Fruit fly (Drosophila melanogaster): ENCODE results near the gene CG17260.

CG17260 gene

dm6 chr2L:3003399-3003798 lies 33.6 kb upstream of the CG17260 start (continued):
- TF ChIP-seq usp (GFP tag; optimal IDR thresholded peaks at IDR 0.05) (no peak), Atf6 (GFP tag; IDR thresholded peaks at IDR 0.05) (no peak), CG11696 (GFP tag; IDR thresholded peaks at IDR 0.05) (no peak), CG12104 (GFP tag; optimal IDR thresholded peaks at IDR 0.05) (no peak), CG2129 (GFP tag; IDR thresholded peaks at IDR 0.05; ENCODE audit: partially characterized antibody) (no peak), CG14710 (tag; optimal IDR thresholded peaks at IDR 0.05) (peak; percentile 15), CG14860 (GFP tag; IDR thresholded peaks at IDR 0.05; ENCODE audit: partially characterized antibody) (no peak), CG1832 (GFP tag; optimal IDR thresholded peaks at IDR 0.05) (no peak), CG13775 (GFP tag; optimal IDR thresholded peaks at IDR 0.05) (no peak), CG34224 (GFP tag; IDR thresholded peaks at IDR 0.05; ENCODE audit: partially characterized antibody) (no peak), CG9437 (GFP tag; optimal IDR thresholded peaks at IDR 0.05) (peak; percentile 40), CG17328 (GFP tag; IDR thresholded peaks at IDR 0.05) (peak; percentile 38; the same call in 1 of the 2 replicates), HmgZ (tag; optimal IDR thresholded peaks at IDR 0.05) (no peak), CG42726 (GFP tag; IDR thresholded peaks at IDR 0.05; ENCODE audit: partially characterized antibody) (no peak), CG2889 (GFP tag; IDR thresholded peaks at IDR 0.05) (no peak), CG1602 (GFP tag; optimal IDR thresholded peaks at IDR 0.05) (no peak), Hmr (GFP tag; optimal IDR thresholded peaks at IDR 0.05) (peak; percentile 4), nerfin-2 (GFP tag; IDR thresholded peaks at IDR 0.05; ENCODE audit: partially characterized antibody) (no peak), Dad (GFP tag; optimal IDR thresholded peaks at IDR 0.05) (no peak), gt (GFP tag; IDR thresholded peaks at IDR 0.05) (no peak), eyg (GFP tag; optimal IDR thresholded peaks at IDR 0.05) (no peak), CG7839 (tag; optimal IDR thresholded peaks at IDR 0.05) (peak; percentile 54), CG6272 (GFP tag; IDR thresholded peaks at IDR 0.05) (no peak), Awh (GFP tag; IDR thresholded peaks at IDR 0.05) (no peak), zfh2 (GFP tag; optimal IDR thresholded peaks at IDR 0.05) (no peak), HLH54F (GFP tag; optimal IDR thresholded peaks at IDR 0.05) (no peak), run (tag; optimal IDR thresholded peaks at IDR 0.05) (peak; percentile 56), chm (GFP tag; IDR thresholded peaks at IDR 0.05) (no peak), Hr39 (optimal IDR thresholded peaks at IDR 0.05) (no peak), z (GFP tag; IDR thresholded peaks at IDR 0.05) (no peak), Hand (GFP tag; optimal IDR thresholded peaks at IDR 0.05) (no peak), CG10979 (tag; optimal IDR thresholded peaks at IDR 0.05) (peak; percentile 60), Gug (GFP tag; IDR thresholded peaks at IDR 0.05) (no peak), Hr3 (GFP tag; optimal IDR thresholded peaks at IDR 0.05) (no peak), grau (tag; optimal IDR thresholded peaks at IDR 0.05) (peak; percentile 57), CG12769 (tag; optimal IDR thresholded peaks at IDR 0.05) (peak; percentile 30), vvl (GFP tag; IDR thresholded peaks at IDR 0.05) (peak; percentile 69), ham (GFP tag; IDR thresholded peaks at IDR 0.05) (no peak), Xbp1 (GFP tag; optimal IDR thresholded peaks at IDR 0.05) (peak; percentile 33), Ets97D (GFP tag; optimal IDR thresholded peaks at IDR 0.05) (no peak), CG15601 (tag; optimal IDR thresholded peaks at IDR 0.05) (peak; percentile 64), CG15479 (GFP tag; optimal IDR thresholded peaks at IDR 0.05) (no peak), zen2 (GFP tag; IDR thresholded peaks at IDR 0.05; ENCODE audit: partially characterized antibody) (no peak), knrl (GFP tag; IDR thresholded peaks at IDR 0.05; ENCODE audit: partially characterized antibody) (no peak), CoRest (tag; optimal IDR thresholded peaks at IDR 0.05) (peak; percentile 54), CG9876 (GFP tag; optimal IDR thresholded peaks at IDR 0.05) (no peak), Doc2 (GFP tag; IDR thresholded peaks at IDR 0.05) (no peak), CG3281 (GFP tag; optimal IDR thresholded peaks at IDR 0.05) (no peak), CG6254 (GFP tag; optimal IDR thresholded peaks at IDR 0.05) (peak; percentile 43), Bgb (GFP tag; IDR thresholded peaks at IDR 0.05; ENCODE audit: partially characterized antibody) (no peak), CG1603 (tag; optimal IDR thresholded peaks at IDR 0.05) (peak; percentile 76)

All from whole organism, embryonic.